Worm (Caenorhabditis elegans): ENCODE results near the gene Y39H10A.1.

Y39H10A.1 gene

DNA sequence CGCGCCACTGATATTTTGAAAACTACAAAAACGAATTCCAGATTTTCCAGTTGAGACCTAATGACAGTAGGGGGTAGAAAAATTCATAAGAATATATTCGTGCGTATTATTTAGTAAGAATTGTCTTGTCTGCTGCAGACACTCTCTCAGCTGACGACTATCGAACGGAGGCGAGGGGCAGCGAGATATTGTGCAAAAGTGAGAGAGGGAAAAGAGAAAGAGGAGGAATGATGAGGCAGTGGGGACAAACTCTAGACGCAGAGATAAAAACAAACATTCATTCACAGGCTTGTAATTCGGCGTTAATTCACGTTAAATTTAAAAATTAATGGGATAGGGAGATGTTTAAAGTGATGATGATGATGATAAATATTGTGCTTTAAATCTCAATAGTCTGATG lies 10.1 kb upstream of the Y39H10A.1 start, which contains the start of gene gid-7 (continued):
- TF ChIP-seq ceh-91 (GFP tag; IDR thresholded peaks at IDR 0.05) (no peak), hlh-12 (tag; optimal IDR thresholded peaks at IDR 0.05) (no peak), cebp-1 (GFP tag; IDR thresholded peaks at IDR 0.05) (no peak), cebp-1 (tag; optimal IDR thresholded peaks at IDR 0.05) (peak; percentile 44), dox-1 (GFP tag; IDR thresholded peaks at IDR 0.05) (0 out of 2 replicates have a peak, but pooled peaks have one; percentile 14), ceh-58 (GFP tag; IDR thresholded peaks at IDR 0.05) (no peak), ceh-79 (tag; optimal IDR thresholded peaks at IDR 0.05) (no peak), Y53G8AR.9 (GFP tag; conservative IDR thresholded peaks at IDR 0.05) (no peak), lin-54 (GFP tag; optimal IDR thresholded peaks at IDR 0.05) (peak; percentile 6), die-1 (tag; optimal IDR thresholded peaks at IDR 0.05) (no peak), ama-1 (optimal IDR thresholded peaks at IDR 0.05) (no peak), ama-1 (GFP tag; optimal IDR thresholded peaks at IDR 0.05) (peak in 1 of 2 experiments; percentile 48), madf-10 (tag; optimal IDR thresholded peaks at IDR 0.05) (no peak), B0261.1 (tag; optimal IDR thresholded peaks at IDR 0.05) (no peak), snpc-4 (GFP tag; optimal IDR thresholded peaks at IDR 0.05) (no peak), snpc-4 (tag; optimal IDR thresholded peaks at IDR 0.05) (peak in 3 of 4 experiments; percentile 25 to 46 (median 41)), lin-35 (GFP tag; optimal IDR thresholded peaks at IDR 0.05) (peak in 1 of 3 experiments; percentile 9), lag-1 (GFP tag; IDR thresholded peaks at IDR 0.05) (no peak), attf-3 (GFP tag; conservative IDR thresholded peaks at IDR 0.05) (peak; percentile 38), B0336.3 (GFP tag; IDR thresholded peaks at IDR 0.05) (peak; percentile 30; the same call in 1 of the 2 replicates), sdz-38 (tag; optimal IDR thresholded peaks at IDR 0.05) (no peak), bed-1 (GFP tag; IDR thresholded peaks at IDR 0.05) (no peak), sea-2 (GFP tag; IDR thresholded peaks at IDR 0.05) (no peak), hmg-1.2 (GFP tag; IDR thresholded peaks at IDR 0.05) (peak; percentile 97), Y53F4B.3 (GFP tag; IDR thresholded peaks at IDR 0.05) (no peak), nfya-1 (tag; optimal IDR thresholded peaks at IDR 0.05; ENCODE audit: borderline replicate concordance, insufficient read depth) (no peak)

DNA sequence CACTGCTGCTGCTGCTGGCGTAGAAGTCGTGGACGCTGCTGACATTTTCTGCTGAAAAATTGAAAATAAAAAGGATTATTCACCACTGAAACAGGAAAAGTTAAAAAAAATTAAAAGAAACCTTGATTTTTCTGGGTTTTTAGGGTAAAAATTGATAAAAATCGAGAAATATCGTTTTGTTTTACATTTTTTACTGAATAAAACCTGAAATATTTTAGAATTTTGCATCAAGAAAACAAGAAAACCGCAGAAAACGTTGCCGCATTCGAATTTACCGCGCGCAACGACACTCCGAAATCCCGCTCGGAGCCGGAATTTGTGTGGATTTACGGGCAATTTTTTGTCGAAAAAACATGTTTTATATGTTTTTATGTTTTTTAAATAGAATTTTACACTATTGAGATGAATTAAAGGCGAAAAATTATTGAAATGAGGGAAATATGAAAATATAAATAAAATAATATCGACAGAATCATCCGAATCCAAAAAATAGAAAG lies 7.5 kb upstream of the Y39H10A.1 start, which contains the start of gene chk-1:
chk-1 (minus strand) TSS at position 51 of the 497 bp plus-strand sequence.
- no peak for TF ChIP-seq ceh-40 (GFP tag; IDR thresholded peaks at IDR 0.05)
- peak; percentile 33; the same call in 1 of the 2 replicates for TF ChIP-seq madf-8 (GFP tag; conservative IDR thresholded peaks at IDR 0.05)
- TF ChIP-seq lin-35 (GFP tag; optimal IDR thresholded peaks at IDR 0.05) = peak in 2 of 3 experiments; percentile 32 to 87
- TF ChIP-seq efl-1 (GFP tag; optimal IDR thresholded peaks at IDR 0.05) = peak; percentile 80
- no peak for TF ChIP-seq gei-17 (GFP tag; optimal IDR thresholded peaks at IDR 0.05)
- no peak for TF ChIP-seq ztf-3 (GFP tag; optimal IDR thresholded peaks at IDR 0.05)
- TF ChIP-seq lin-54 (GFP tag; optimal IDR thresholded peaks at IDR 0.05) = peak; percentile 88
- TF ChIP-seq F23B12.7 (tag; optimal IDR thresholded peaks at IDR 0.05; ENCODE audit: insufficient read depth) = peak; percentile 77
- TF ChIP-seq rcor-1 (GFP tag; IDR thresholded peaks at IDR 0.05) = 0 out of 2 replicates have a peak, but pooled peaks have one; percentile 9
- TF ChIP-seq attf-3 (GFP tag; conservative IDR thresholded peaks at IDR 0.05) = peak; percentile 98
- peak; percentile 48 for TF ChIP-seq dox-1 (GFP tag; IDR thresholded peaks at IDR 0.05)
- TF ChIP-seq sea-2 (GFP tag; IDR thresholded peaks at IDR 0.05) = no peak
- peak; percentile 22; the same call in 1 of the 2 replicates for TF ChIP-seq mcd-1 (GFP tag; IDR thresholded peaks at IDR 0.05)
- TF ChIP-seq snpc-1.1 (tag; optimal IDR thresholded peaks at IDR 0.05; ENCODE audit: insufficient read depth) = peak; percentile 9
- TF ChIP-seq attf-5 (GFP tag; optimal IDR thresholded peaks at IDR 0.05) = peak; percentile 71
- TF ChIP-seq snpc-1.3 (tag; optimal IDR thresholded peaks at IDR 0.05; ENCODE audit: insufficient read depth) = no peak
- peak; percentile 38 for TF ChIP-seq lsl-1 (GFP tag; optimal IDR thresholded peaks at IDR 0.05)
- TF ChIP-seq snpc-3.4 (tag; optimal IDR thresholded peaks at IDR 0.05) = peak; percentile 7
- peak; percentile 8 for TF ChIP-seq pha-4 (tag; optimal IDR thresholded peaks at IDR 0.05)
- no peak for TF ChIP-seq sptf-2 (GFP tag; optimal IDR thresholded peaks at IDR 0.05)
- TF ChIP-seq F37B4.10 (GFP tag; IDR thresholded peaks at IDR 0.05) = no peak
- TF ChIP-seq egl-18 (GFP tag; IDR thresholded peaks at IDR 0.05) = no peak
- TF ChIP-seq zfh-2 (GFP tag; conservative IDR thresholded peaks at IDR 0.05) = 0 out of 2 replicates have a peak, but pooled peaks have one; percentile 8
- TF ChIP-seq madf-6 (GFP tag; IDR thresholded peaks at IDR 0.05) = peak; percentile 49; the same call in 1 of the 2 replicates
- TF ChIP-seq xnd-1 (tag; optimal IDR thresholded peaks at IDR 0.05) = no peak
- peak; percentile 84 for TF ChIP-seq dpl-1 (GFP tag; optimal IDR thresholded peaks at IDR 0.05)

All from whole organism, young adult.